Worm (Caenorhabditis elegans) whole organism, L1 larva: Measurements from ENCODE around the gene ape-1.

Experiments used
- C04F5.9 ChIP-seq: sonication (generic microtip); optimal IDR thresholded peaks from 2 replicates; lab custom pipeline; 2016; ENCODE audit warnings: missing genetic modification characterization, missing compliant biosample characterization
- aly-2 ChIP-seq: fragments of 150-350 bp; optimal IDR thresholded peaks from 2 replicates; lab custom pipeline; 2014; ENCODE audit warnings: missing biosample characterization, missing genetic modification characterization
- unc-62 ChIP-seq: fragments of 150-350 bp; optimal IDR thresholded peaks from 2 replicates; lab custom pipeline; 2014; ENCODE audit warnings: missing biosample characterization, missing genetic modification reagents, missing genetic modification characterization

ce11 chrV:11732049-11732448 is 56.3 kb downstream of the ape-1 start:
- TF ChIP-seq aly-2 (tag; lab: Kevin White, UChicago) (no peak), C04F5.9 (tag; lab: Kevin White, UChicago) (no peak), unc-62 (GFP tag; lab: Kevin White, UChicago) (no peak)
